Worm (Caenorhabditis elegans): Measurements from ENCODE around the gene copb-1.

- no peak for TF ChIP-seq ceh-22 (tag; optimal IDR thresholded peaks at IDR 0.05)
- TF ChIP-seq ceh-48 (tag; optimal IDR thresholded peaks at IDR 0.05): no peak
- TF ChIP-seq C08G9.2 (tag; optimal IDR thresholded peaks at IDR 0.05): no peak
- TF ChIP-seq ceh-30 (tag; optimal IDR thresholded peaks at IDR 0.05): no peak
- TF ChIP-seq sox-2 (GFP tag; IDR thresholded peaks at IDR 0.05): no peak
Measured at ce11 chrII:3117471-3117870, 38.9 kb downstream of the copb-1 start, which contains the start of gene T10D4.7.
